Worm (Caenorhabditis elegans) whole organism, mixed stage, embryonic: Measurements from ENCODE around the gene str-136.

Source experiments
- M03D4.4 ChIP-seq: sonication (generic microtip); optimal IDR thresholded peaks from 2 replicates; lab custom pipeline; 2017; ENCODE audit warnings: mild to moderate bottlenecking, missing genetic modification characterization, missing compliant biosample characterization
- bed-3 ChIP-seq: fragments of 200-800 bp; sonication (Bioruptor generic); optimal IDR thresholded peaks from 3 replicates; lab custom pipeline; 2018; ENCODE audit warnings: mild to moderate bottlenecking, missing genetic modification characterization, moderate library complexity, missing compliant biosample characterization
- blmp-1 ChIP-seq: fragments of 150-350 bp; optimal IDR thresholded peaks from 2 replicates; lab custom pipeline; 2014; ENCODE audit warnings: missing biosample characterization, missing genetic modification characterization
- ceh-39 ChIP-seq: fragments of 150-350 bp; optimal IDR thresholded peaks from 2 replicates; lab custom pipeline; 2014; ENCODE audit warnings: missing biosample characterization, missing genetic modification characterization
- ceh-43 ChIP-seq: fragments of 200-800 bp; sonication (Bioruptor generic); optimal IDR thresholded peaks from 2 replicates; lab custom pipeline; 2018; ENCODE audit warnings: mild to moderate bottlenecking, missing genetic modification characterization, moderate library complexity, missing compliant biosample characterization
- ceh-83 ChIP-seq: fragments of 200-800 bp; sonication (Bioruptor generic); optimal IDR thresholded peaks from 2 replicates; lab custom pipeline; 2018; ENCODE audit warnings: mild to moderate bottlenecking, missing genetic modification characterization, missing compliant biosample characterization
- ces-1 ChIP-seq: fragments of 150-350 bp; optimal IDR thresholded peaks from 2 replicates; lab custom pipeline; 2014; ENCODE audit warnings: missing biosample characterization, missing genetic modification reagents, missing genetic modification characterization
- cnd-1 ChIP-seq: fragments of 200-800 bp; sonication (Bioruptor generic); optimal IDR thresholded peaks from 2 replicates; lab custom pipeline; 2018; ENCODE audit warnings: mild to moderate bottlenecking, missing genetic modification characterization, missing compliant biosample characterization
- drap-1 ChIP-seq: fragments of 200-800 bp; sonication (Bioruptor generic); optimal IDR thresholded peaks from 3 replicates; lab custom pipeline; 2018; ENCODE audit warnings: mild to moderate bottlenecking, missing genetic modification characterization, missing compliant biosample characterization
- elt-1 ChIP-seq: sonication (generic microtip); optimal IDR thresholded peaks from 2 replicates; lab custom pipeline; 2017; ENCODE audit warnings: missing genetic modification characterization, mild to moderate bottlenecking, missing compliant biosample characterization, antibody characterized with exemption, moderate library complexity, borderline replicate concordance; ENCODE audit not compliant: insufficient read depth
- elt-3 ChIP-seq: fragments of 150-350 bp; optimal IDR thresholded peaks from 2 replicates; lab custom pipeline; 2014; ENCODE audit warnings: missing biosample characterization, missing genetic modification characterization
- flh-1 ChIP-seq: fragments of 200-800 bp; sonication (Bioruptor generic); optimal IDR thresholded peaks from 2 replicates; lab custom pipeline; 2018; ENCODE audit warnings: mild to moderate bottlenecking, missing genetic modification characterization, moderate library complexity, missing compliant biosample characterization
- ham-2 ChIP-seq: fragments of 200-800 bp; sonication (Bioruptor generic); optimal IDR thresholded peaks from 2 replicates; lab custom pipeline; 2018; ENCODE audit warnings: mild to moderate bottlenecking, missing genetic modification characterization, missing compliant biosample characterization
- hlh-1 ChIP-seq: fragments of 150-350 bp; optimal IDR thresholded peaks from 2 replicates; lab custom pipeline; 2014; ENCODE audit warnings: missing biosample characterization, missing genetic modification reagents, missing genetic modification characterization
- lin-13 ChIP-seq: fragments of 150-350 bp; optimal IDR thresholded peaks from 2 replicates; lab custom pipeline; 2014; ENCODE audit warnings: missing biosample characterization, missing genetic modification characterization
- lin-32 ChIP-seq: fragments of 200-800 bp; sonication (Bioruptor generic); optimal IDR thresholded peaks from 2 replicates; lab custom pipeline; 2018; ENCODE audit warnings: mild to moderate bottlenecking, missing genetic modification characterization, missing compliant biosample characterization
- lsy-2 ChIP-seq: fragments of 150-350 bp; optimal IDR thresholded peaks from 2 replicates; lab custom pipeline; 2014; ENCODE audit warnings: missing biosample characterization, missing genetic modification characterization
- mab-5 ChIP-seq: fragments of 150-350 bp; optimal IDR thresholded peaks from 2 replicates; lab custom pipeline; 2014; ENCODE audit warnings: missing biosample characterization, missing genetic modification characterization
- mls-2 ChIP-seq: sonication (generic microtip); optimal IDR thresholded peaks from 2 replicates; lab custom pipeline; 2016; ENCODE audit warnings: mild to moderate bottlenecking, missing genetic modification characterization, moderate library complexity, missing compliant biosample characterization
- nhr-12 ChIP-seq: fragments of 150-350 bp; optimal IDR thresholded peaks from 2 replicates; lab custom pipeline; 2014; ENCODE audit warnings: missing biosample characterization, missing genetic modification characterization
- nhr-2 ChIP-seq: fragments of 150-350 bp; optimal IDR thresholded peaks from 2 replicates; lab custom pipeline; 2014; ENCODE audit warnings: missing biosample characterization, missing genetic modification characterization
- nhr-237 ChIP-seq: fragments of 150-350 bp; optimal IDR thresholded peaks from 2 replicates; lab custom pipeline; 2014; ENCODE audit warnings: missing biosample characterization, missing genetic modification characterization
- nhr-28 ChIP-seq: fragments of 150-350 bp; optimal IDR thresholded peaks from 2 replicates; lab custom pipeline; 2014; ENCODE audit warnings: missing biosample characterization, missing genetic modification characterization
- nhr-76 ChIP-seq: sonication (generic microtip); optimal IDR thresholded peaks from 2 replicates; lab custom pipeline; 2017; ENCODE audit warnings: missing biosample characterization, missing genetic modification characterization
- pha-4 ChIP-seq: fragments of 150-350 bp; optimal IDR thresholded peaks from 2 replicates; lab custom pipeline; 2018; ENCODE audit warnings: missing biosample characterization, missing genetic modification reagents, missing genetic modification characterization
- sem-2 ChIP-seq: fragments of 200-800 bp; sonication (Bioruptor generic); optimal IDR thresholded peaks from 2 replicates; lab custom pipeline; 2018; ENCODE audit warnings: mild to moderate bottlenecking, missing genetic modification characterization, missing compliant biosample characterization
- sptf-1 ChIP-seq: sonication (generic microtip); optimal IDR thresholded peaks from 2 replicates; lab custom pipeline; 2017; ENCODE audit warnings: mild to moderate bottlenecking, missing genetic modification characterization, moderate library complexity, missing compliant biosample characterization
- tbx-8 ChIP-seq: fragments of 200-800 bp; sonication (Bioruptor generic); optimal IDR thresholded peaks from 2 replicates; lab custom pipeline; 2018; ENCODE audit warnings: mild to moderate bottlenecking, missing genetic modification characterization, moderate library complexity, missing compliant biosample characterization
- unc-120 ChIP-seq: sonication (generic microtip); optimal IDR thresholded peaks from 2 replicates; lab custom pipeline; 2017; ENCODE audit warnings: missing genetic modification characterization, missing compliant biosample characterization; ENCODE audit not compliant: poor library complexity, severe bottlenecking
- unc-39 ChIP-seq: fragments of 150-350 bp; optimal IDR thresholded peaks from 2 replicates; lab custom pipeline; 2014; ENCODE audit warnings: missing biosample characterization, missing genetic modification characterization
- unc-62 ChIP-seq: fragments of 150-350 bp; optimal IDR thresholded peaks from 2 replicates; lab custom pipeline; 2014; ENCODE audit warnings: missing biosample characterization, missing genetic modification reagents, missing genetic modification characterization
- zip-8 ChIP-seq: fragments of 150-350 bp; optimal IDR thresholded peaks from 2 replicates; lab custom pipeline; 2014; ENCODE audit warnings: missing biosample characterization, missing genetic modification characterization
- ztf-11 ChIP-seq: fragments of 150-350 bp; optimal IDR thresholded peaks from 2 replicates; lab custom pipeline; 2014; ENCODE audit warnings: missing biosample characterization, missing genetic modification characterization

Gene str-136

DNA sequence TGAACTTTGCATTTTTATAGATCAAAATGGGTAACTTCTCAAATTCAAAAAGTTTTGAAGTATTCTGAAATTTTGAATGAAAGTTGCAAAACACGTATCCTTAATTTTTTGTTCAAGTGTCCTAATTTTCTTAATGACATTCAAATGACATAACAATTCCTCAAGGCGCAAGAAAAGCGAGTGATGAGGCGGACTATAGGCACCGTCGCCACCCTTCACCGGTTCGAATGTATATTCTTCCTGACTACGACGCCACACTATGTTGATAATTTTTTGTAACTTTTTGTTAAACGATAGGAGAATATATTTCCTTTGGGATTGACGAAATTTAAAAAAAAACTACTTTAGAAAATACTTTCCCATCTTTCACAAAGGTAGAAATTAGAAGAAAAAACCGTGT lies 2.9 kb upstream of the str-136 start:
- TF ChIP-seq ceh-83 (GFP tag; lab: Kevin White, UChicago) (no peak), ztf-11 (tag; lab: Kevin White, UChicago) (no peak), ceh-39 (tag; lab: Kevin White, UChicago) (no peak), blmp-1 (tag; lab: Kevin White, UChicago) (no peak), hlh-1 (no peak), zip-8 (tag; lab: Kevin White, UChicago) (no peak)

DNA sequence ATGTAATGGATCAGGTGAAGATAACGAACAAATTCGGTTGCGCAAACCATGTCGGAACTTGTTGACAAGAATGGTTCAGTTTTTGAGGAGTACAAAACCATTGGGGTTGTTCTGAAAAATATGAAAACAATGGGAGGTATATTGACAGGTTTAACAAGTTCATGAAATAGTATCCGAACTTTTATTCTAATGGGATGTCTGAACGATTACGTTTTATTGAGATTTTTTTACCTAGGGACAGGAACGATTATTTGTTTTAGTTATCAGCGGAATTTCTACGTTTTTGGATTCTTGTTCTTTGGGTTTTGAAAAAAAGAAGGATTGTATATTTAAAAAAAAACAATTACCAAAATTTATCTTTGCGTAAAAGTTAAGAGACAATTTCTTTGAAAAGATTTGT lies 2.0 kb upstream of the str-136 start, which contains the start of gene str-135:
Gene str-135, minus strand, starts transcription at position 101 of the 400 bp plus-strand sequence.
- no peak for TF ChIP-seq elt-3 (tag; lab: Kevin White, UChicago)
- TF ChIP-seq nhr-237 (tag; lab: Kevin White, UChicago): no peak
- no peak for TF ChIP-seq sptf-1 (tag; lab: Kevin White, UChicago)
- no peak for TF ChIP-seq lin-13 (tag; lab: Kevin White, UChicago)
- TF ChIP-seq ces-1 (GFP tag; lab: Kevin White, UChicago): no peak
- TF ChIP-seq zip-8 (tag; lab: Kevin White, UChicago): no peak
- no peak for TF ChIP-seq ceh-43 (GFP tag; lab: Kevin White, UChicago)
- TF ChIP-seq flh-1 (GFP tag; lab: Kevin White, UChicago): no peak
- TF ChIP-seq M03D4.4 (tag; lab: Kevin White, UChicago): no peak
- no peak for TF ChIP-seq ham-2 (GFP tag; lab: Kevin White, UChicago)
- TF ChIP-seq nhr-76 (tag; lab: Kevin White, UChicago): no peak
- TF ChIP-seq nhr-2: no peak
- TF ChIP-seq unc-62: no peak
- TF ChIP-seq tbx-8 (GFP tag; lab: Kevin White, UChicago): no peak
- no peak for TF ChIP-seq ceh-39 (tag; lab: Kevin White, UChicago)
- no peak for TF ChIP-seq pha-4 (tag; lab: Kevin White, UChicago)
- TF ChIP-seq unc-39 (tag; lab: Kevin White, UChicago): no peak
- no peak for TF ChIP-seq sem-2 (GFP tag; lab: Kevin White, UChicago)

DNA sequence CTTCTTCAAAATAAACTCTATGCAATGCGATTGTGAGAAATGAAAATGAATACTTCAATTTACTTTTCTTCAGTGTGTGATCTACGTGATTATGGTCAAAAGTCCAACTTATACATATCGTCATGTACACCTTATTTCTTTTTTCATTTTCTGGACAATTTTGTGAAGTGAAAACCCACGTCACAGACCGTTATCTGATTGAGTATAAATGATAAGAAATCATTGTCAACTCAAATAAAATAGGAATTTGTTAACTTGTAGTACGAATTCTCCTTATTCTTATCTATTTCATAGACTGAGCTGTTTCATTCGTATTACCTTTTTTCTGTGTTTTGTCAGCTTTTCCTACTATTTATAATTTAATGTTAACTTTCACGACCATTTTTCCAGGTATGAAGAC lies 6.7 kb downstream of the str-136 start, which contains the start of gene asp-5:
Gene asp-5, plus strand, starts transcription at position 391 of the 400 bp plus-strand sequence.
- no peak for TF ChIP-seq nhr-28 (tag; lab: Kevin White, UChicago)
- TF ChIP-seq mls-2 (tag; lab: Kevin White, UChicago): no peak
- TF ChIP-seq ceh-83 (GFP tag; lab: Kevin White, UChicago): no peak
- TF ChIP-seq elt-1: no peak
- TF ChIP-seq unc-62: no peak
- no peak for TF ChIP-seq ces-1 (GFP tag; lab: Kevin White, UChicago)
- no peak for TF ChIP-seq nhr-76 (tag; lab: Kevin White, UChicago)
- TF ChIP-seq blmp-1 (tag; lab: Kevin White, UChicago): no peak
- TF ChIP-seq flh-1 (GFP tag; lab: Kevin White, UChicago): no peak

DNA sequence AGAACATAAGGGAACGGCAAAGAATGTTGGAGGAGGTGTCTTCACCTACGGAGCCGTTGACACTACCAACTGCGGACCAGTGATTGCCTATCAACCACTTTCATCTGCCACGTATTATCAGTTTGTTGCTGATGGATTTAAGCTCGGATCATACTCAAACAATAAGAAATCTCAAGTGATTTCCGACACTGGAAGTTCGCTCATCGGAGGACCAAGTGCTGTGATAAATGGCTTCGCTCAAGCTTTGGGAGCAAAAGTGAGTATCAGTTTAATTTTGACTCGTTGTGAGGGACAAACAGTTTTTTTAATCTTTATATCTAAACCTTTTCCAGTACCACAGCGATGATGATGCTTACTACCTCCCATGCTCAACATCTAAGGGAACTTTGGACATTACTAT lies 7.3 kb downstream of the str-136 start:
- TF ChIP-seq lin-13 (tag; lab: Kevin White, UChicago) (no peak), lin-32 (GFP tag; lab: Kevin White, UChicago) (no peak), bed-3 (GFP tag; lab: Kevin White, UChicago) (no peak), M03D4.4 (tag; lab: Kevin White, UChicago) (no peak), blmp-1 (tag; lab: Kevin White, UChicago) (no peak), unc-120 (no peak), tbx-8 (GFP tag; lab: Kevin White, UChicago) (no peak), elt-1 (no peak), lsy-2 (no peak)

DNA sequence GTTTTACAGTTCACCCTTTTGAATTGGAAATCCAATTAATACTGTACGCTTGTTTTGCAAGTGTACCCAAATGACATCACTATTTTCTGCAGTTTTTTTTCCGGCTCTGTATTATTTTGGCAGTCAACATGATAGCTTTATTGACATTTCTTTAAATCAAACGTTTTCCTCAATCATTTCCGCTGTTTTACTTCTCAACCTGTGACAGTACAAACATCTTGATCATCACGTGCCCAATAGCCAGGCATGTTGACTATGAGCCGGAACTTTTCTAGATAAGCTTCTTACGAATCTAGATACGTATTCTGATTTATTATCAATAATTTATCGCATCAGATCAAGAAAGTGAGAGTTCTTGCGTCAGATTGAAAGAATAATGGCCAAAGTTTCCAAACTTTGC lies 8.9 kb downstream of the str-136 start:
- TF ChIP-seq ceh-83 (GFP tag; lab: Kevin White, UChicago) (no peak), mls-2 (tag; lab: Kevin White, UChicago) (no peak), tbx-8 (GFP tag; lab: Kevin White, UChicago) (no peak), lsy-2 (no peak), mab-5 (tag; lab: Kevin White, UChicago) (no peak), ham-2 (GFP tag; lab: Kevin White, UChicago) (no peak), nhr-12 (tag; lab: Kevin White, UChicago) (no peak), nhr-76 (tag; lab: Kevin White, UChicago) (no peak), ztf-11 (tag; lab: Kevin White, UChicago) (no peak), hlh-1 (no peak), lin-32 (GFP tag; lab: Kevin White, UChicago) (no peak), unc-39 (tag; lab: Kevin White, UChicago) (no peak), elt-1 (no peak), lin-13 (tag; lab: Kevin White, UChicago) (no peak), cnd-1 (no peak), drap-1 (no peak)
